Worm (Caenorhabditis elegans) whole organism, L4 larva: ENCODE measurements around the gene dsl-5.
A peak's percentile ranks its signal among the peaks of the same experiment; 100 is the strongest.

Source experiments
- F10B5.3 ChIP-seq: sonication (generic microtip); optimal IDR thresholded peaks from 2 replicates; lab custom pipeline; 2016; ENCODE audit warnings: mild to moderate bottlenecking, missing genetic modification characterization, missing compliant biosample characterization
- F26F4.8 ChIP-seq: fragments of 200-800 bp; sonication (Bioruptor generic); conservative IDR thresholded peaks from 2 replicates; pipeline ENCODE4 v1.3.6; 2022; ENCODE audit warnings: missing genetic modification characterization, missing compliant biosample characterization
- F44E2.7 ChIP-seq: fragments of 200-800 bp; sonication (Bioruptor generic); IDR thresholded peaks from 2 replicates; pipeline ENCODE4 v2.1.2; 2022; ENCODE audit warnings: missing genetic modification characterization, missing compliant biosample characterization
- Y5F2A.4 ChIP-seq: fragments of 200-800 bp; sonication (Bioruptor generic); optimal IDR thresholded peaks from 2 replicates; lab custom pipeline; 2018; ENCODE audit warnings: mild to moderate bottlenecking, missing genetic modification characterization, missing compliant biosample characterization
- Y75B8A.6 ChIP-seq: fragments of 200-800 bp; sonication (Bioruptor generic); IDR thresholded peaks from 2 replicates; pipeline ENCODE4 v1.3.6; 2022; ENCODE audit warnings: missing genetic modification reagents, missing genetic modification characterization, missing compliant biosample characterization
- ZK337.2 ChIP-seq: fragments of 200-800 bp; sonication (Bioruptor generic); IDR thresholded peaks from 2 replicates; pipeline ENCODE4 v1.3.6; 2022; ENCODE audit warnings: missing genetic modification reagents, missing genetic modification characterization, missing compliant biosample characterization
- ama-1 ChIP-seq: fragments of 150-350 bp; optimal IDR thresholded peaks from 2 replicates; lab custom pipeline; 2014; ENCODE audit warnings: inconsistent platforms, mixed read lengths
- arid-1 ChIP-seq: fragments of 200-800 bp; sonication (Bioruptor generic); conservative IDR thresholded peaks from 2 replicates; pipeline ENCODE4 v1.3.6; 2022; ENCODE audit warnings: missing genetic modification reagents, missing genetic modification characterization, missing compliant biosample characterization
- attf-4 ChIP-seq: sonication (generic microtip); optimal IDR thresholded peaks from 3 replicates; lab custom pipeline; 2017; ENCODE audit warnings: missing biosample characterization, missing genetic modification characterization
- ceh-28 ChIP-seq: fragments of 150-350 bp; optimal IDR thresholded peaks from 2 replicates; lab custom pipeline; 2014; ENCODE audit warnings: missing biosample characterization, missing genetic modification reagents, missing genetic modification characterization
- ceh-44 ChIP-seq: fragments of 200-800 bp; sonication (Bioruptor generic); IDR thresholded peaks from 2 replicates; pipeline ENCODE4 v1.3.6; 2022; ENCODE audit warnings: missing genetic modification reagents, missing genetic modification characterization, missing compliant biosample characterization
- ceh-62 ChIP-seq: sonication (generic microtip); optimal IDR thresholded peaks from 2 replicates; lab custom pipeline; 2017; ENCODE audit warnings: missing biosample characterization, missing genetic modification characterization
- ceh-82 ChIP-seq: sonication (generic microtip); optimal IDR thresholded peaks from 2 replicates; lab custom pipeline; 2017; ENCODE audit warnings: missing biosample characterization, missing genetic modification characterization
- ces-1 ChIP-seq: fragments of 150-350 bp; sonication (generic microtip); optimal IDR thresholded peaks from 4 replicates; lab custom pipeline; 2014; ENCODE audit warnings: missing biosample characterization, missing genetic modification reagents, missing genetic modification characterization
- dmd-9 ChIP-seq: fragments of 200-800 bp; sonication (Bioruptor generic); IDR thresholded peaks from 2 replicates; pipeline ENCODE4 v1.3.6; 2022; ENCODE audit warnings: missing genetic modification reagents, missing genetic modification characterization, missing compliant biosample characterization
- duxl-1 ChIP-seq: sonication (generic microtip); optimal IDR thresholded peaks from 2 replicates; lab custom pipeline; 2016; ENCODE audit warnings: mild to moderate bottlenecking, missing genetic modification characterization, moderate library complexity, missing compliant biosample characterization; ENCODE audit not compliant: poor library complexity
- dve-1 ChIP-seq: sonication (generic microtip); optimal IDR thresholded peaks from 2 replicates; lab custom pipeline; 2017; ENCODE audit warnings: antibody characterized with exemption, mild to moderate bottlenecking, missing genetic modification characterization, missing compliant biosample characterization; ENCODE audit not compliant: insufficient read depth
- egl-43 ChIP-seq: fragments of 200-800 bp; sonication (Bioruptor generic); IDR thresholded peaks from 2 replicates; pipeline ENCODE4 v1.3.6; 2022; ENCODE audit warnings: missing genetic modification reagents, missing genetic modification characterization, missing compliant biosample characterization
- fkh-10 ChIP-seq: fragments of 150-350 bp; optimal IDR thresholded peaks from 2 replicates; lab custom pipeline; 2014; ENCODE audit warnings: missing biosample characterization, missing genetic modification reagents, missing genetic modification characterization
- hif-1 ChIP-seq, 2 experiments: sonication (generic microtip); optimal IDR thresholded peaks; 2 replicates each; lab custom pipeline; 2016 to 2017; ENCODE audit warnings: missing compliant biosample characterization in 2 of 2, missing genetic modification characterization in 2 of 2, missing genetic modification reagents in 2 of 2, missing genotype in 2 of 2, mild to moderate bottlenecking in 1 of 2
- hlh-11 ChIP-seq: fragments of 200-800 bp; sonication (Bioruptor generic); optimal IDR thresholded peaks from 2 replicates; lab custom pipeline; 2018; ENCODE audit warnings: mild to moderate bottlenecking, missing genetic modification characterization, missing compliant biosample characterization
- hmg-1.1 ChIP-seq: fragments of 200-800 bp; sonication (Bioruptor generic); IDR thresholded peaks from 2 replicates; pipeline ENCODE4 v1.3.6; 2022; ENCODE audit warnings: missing genetic modification reagents, missing genetic modification characterization, missing compliant biosample characterization
- jun-1 ChIP-seq: fragments of 150-350 bp; optimal IDR thresholded peaks from 2 replicates; lab custom pipeline; 2014; ENCODE audit warnings: missing biosample characterization, missing genetic modification reagents, missing genetic modification characterization
- lin-1 ChIP-seq: fragments of 200-800 bp; sonication (Bioruptor generic); IDR thresholded peaks from 2 replicates; pipeline ENCODE4 v1.3.6; 2022; ENCODE audit warnings: missing genetic modification reagents, missing genetic modification characterization, missing compliant biosample characterization
- lin-13 ChIP-seq: fragments of 150-350 bp; optimal IDR thresholded peaks from 2 replicates; lab custom pipeline; 2014; ENCODE audit warnings: missing biosample characterization, missing genetic modification reagents, missing genetic modification characterization
- lin-38 ChIP-seq: fragments of 200-800 bp; sonication (Bioruptor generic); IDR thresholded peaks from 2 replicates; pipeline ENCODE4 v1.3.6; 2022; ENCODE audit warnings: missing genetic modification reagents, missing genetic modification characterization, missing compliant biosample characterization
- lin-39 ChIP-seq: fragments of 150-350 bp; optimal IDR thresholded peaks from 2 replicates; lab custom pipeline; 2014; ENCODE audit warnings: missing biosample characterization, missing genetic modification reagents, missing genetic modification characterization
- madf-5 ChIP-seq, 2 experiments: fragments of 200-800 bp; sonication (Bioruptor generic); IDR thresholded peaks; 2 replicates each; pipeline ENCODE4 v1.3.6; 2022; ENCODE audit warnings: missing compliant biosample characterization in 2 of 2, missing genetic modification characterization in 2 of 2
- mdl-1 ChIP-seq, 2 experiments: fragments of 150-350 bp in 1 of 2; sonication (generic microtip) in 1 of 2; optimal IDR thresholded peaks; 2 replicates each; lab custom pipeline; 2014 to 2017; ENCODE audit warnings: missing biosample characterization in 2 of 2, missing genetic modification characterization in 2 of 2
- mep-1 ChIP-seq: fragments of 150-350 bp; sonication (generic microtip); optimal IDR thresholded peaks from 3 replicates; lab custom pipeline; 2014; ENCODE audit warnings: missing biosample characterization, missing genetic modification characterization
- nhr-11 ChIP-seq: fragments of 150-350 bp; optimal IDR thresholded peaks from 2 replicates; lab custom pipeline; 2014; ENCODE audit warnings: missing biosample characterization, missing genetic modification characterization
- nhr-28 ChIP-seq: fragments of 150-350 bp; optimal IDR thresholded peaks from 2 replicates; lab custom pipeline; 2014; ENCODE audit warnings: missing biosample characterization, missing genetic modification characterization
- nhr-41 ChIP-seq: fragments of 200-800 bp; sonication (Bioruptor generic); IDR thresholded peaks from 2 replicates; pipeline ENCODE4 v1.3.6; 2022; ENCODE audit warnings: missing genetic modification reagents, missing genetic modification characterization, missing compliant biosample characterization
- pqm-1 ChIP-seq: sonication (generic microtip); optimal IDR thresholded peaks from 2 replicates; lab custom pipeline; 2017; ENCODE audit warnings: missing biosample characterization, missing genetic modification characterization
- rbr-2 ChIP-seq: sonication (generic microtip); optimal IDR thresholded peaks from 2 replicates; lab custom pipeline; 2016; ENCODE audit warnings: missing genotype, missing genetic modification characterization, missing compliant biosample characterization
- saeg-2 ChIP-seq: fragments of 200-800 bp; sonication (Bioruptor generic); IDR thresholded peaks from 2 replicates; pipeline ENCODE4 v1.3.6; 2022; ENCODE audit warnings: missing genetic modification reagents, missing genetic modification characterization, missing compliant biosample characterization
- set-16 ChIP-seq: fragments of 200-800 bp; sonication (Bioruptor generic); IDR thresholded peaks from 2 replicates; pipeline ENCODE4 v1.3.6; 2022; ENCODE audit warnings: missing genetic modification reagents, missing genetic modification characterization, missing compliant biosample characterization
- snpc-1.2 ChIP-seq: fragments of 200-800 bp; sonication (Bioruptor generic); IDR thresholded peaks from 2 replicates; pipeline ENCODE4 v1.3.6; 2022; ENCODE audit warnings: missing genetic modification reagents, missing genetic modification characterization, missing compliant biosample characterization
- spr-1 ChIP-seq: sonication (generic microtip); optimal IDR thresholded peaks from 2 replicates; lab custom pipeline; 2016; ENCODE audit warnings: mild to moderate bottlenecking, missing genetic modification characterization, missing compliant biosample characterization
- spr-3 ChIP-seq: fragments of 200-800 bp; sonication (Bioruptor generic); optimal IDR thresholded peaks from 2 replicates; lab custom pipeline; 2018; ENCODE audit warnings: mild to moderate bottlenecking, missing genetic modification characterization, missing compliant biosample characterization
- tra-1 ChIP-seq: fragments of 200-800 bp; sonication (Bioruptor generic); IDR thresholded peaks from 2 replicates; pipeline ENCODE4 v1.3.6; 2022; ENCODE audit warnings: missing genetic modification reagents, missing genetic modification characterization, missing compliant biosample characterization
- unc-130 ChIP-seq: sonication (generic microtip); optimal IDR thresholded peaks from 2 replicates; lab custom pipeline; 2016; ENCODE audit warnings: missing genetic modification reagents, missing genetic modification characterization, missing compliant biosample characterization
- unc-62 ChIP-seq, 3 experiments: fragments of 150-350 bp in 1 of 3; sonication (generic microtip); optimal IDR thresholded peaks in 2 of 3; peaks in 1 of 3; 1 replicate in 1 of 3; 2 replicates in 2 of 3; lab custom pipeline; 2014 to 2017; ENCODE audit warnings: missing biosample characterization in 3 of 3, missing genetic modification characterization in 3 of 3, missing genetic modification reagents in 3 of 3, missing genotype in 1 of 3
- vab-7 ChIP-seq: fragments of 200-800 bp; sonication (Bioruptor generic); IDR thresholded peaks from 2 replicates; pipeline ENCODE4 v1.3.6; 2022; ENCODE audit warnings: missing genetic modification reagents, missing genetic modification characterization, missing compliant biosample characterization
- zfp-2 ChIP-seq: sonication (generic microtip); optimal IDR thresholded peaks from 2 replicates; lab custom pipeline; 2016; ENCODE audit warnings: mild to moderate bottlenecking, missing genetic modification characterization, missing compliant biosample characterization
- zfp-3 ChIP-seq: fragments of 200-800 bp; sonication (Bioruptor generic); conservative IDR thresholded peaks from 2 replicates; pipeline ENCODE4 v1.3.6; 2022; ENCODE audit warnings: missing genetic modification reagents, missing genetic modification characterization, missing compliant biosample characterization
- zip-11 ChIP-seq: fragments of 200-800 bp; sonication (Bioruptor generic); IDR thresholded peaks from 2 replicates; pipeline ENCODE4 v1.3.6; 2022; ENCODE audit warnings: missing genetic modification characterization, missing compliant biosample characterization
- ztf-7 ChIP-seq: fragments of 150-350 bp; optimal IDR thresholded peaks from 2 replicates; lab custom pipeline; 2014; ENCODE audit warnings: missing biosample characterization, missing genetic modification characterization

dsl-5 gene

ce11 chrIV:11593415-11594190, 27.2 kb downstream of the dsl-5 start, which contains the start of gene F40F11.3 (continued):
- TF ChIP-seq snpc-1.2 (GFP tag; lab: Robert Waterston, UW) (peak; percentile 24), spr-1 (tag; lab: Kevin White, UChicago) (peak; percentile 55), ZK337.2 (peak; percentile 65; the same call in 1 of the 2 replicates), F44E2.7 (GFP tag; lab: Robert Waterston, UW) (no peak), Y75B8A.6 (GFP tag; lab: Robert Waterston, UW) (no peak), ztf-7 (tag; lab: Kevin White, UChicago) (peak; percentile 62), mdl-1 (tag; optimal IDR thresholded peaks at IDR 0.05; lab: Kevin White, UChicago) (peak; percentile 36 to 85)

ce11 chrIV:11592820-11593219, 28.0 kb downstream of the dsl-5 start:
- TF ChIP-seq Y75B8A.6 (GFP tag; lab: Robert Waterston, UW) (no peak), zfp-2 (no peak), nhr-41 (GFP tag; lab: Robert Waterston, UW) (no peak), hlh-11 (no peak), hmg-1.1 (GFP tag; lab: Robert Waterston, UW) (no peak), zip-11 (GFP tag; lab: Robert Waterston, UW) (no peak), jun-1 (no peak), ztf-7 (tag; lab: Kevin White, UChicago) (no peak), ceh-28 (no peak), duxl-1 (tag; lab: Kevin White, UChicago) (peak; percentile 31), egl-43 (GFP tag; lab: Robert Waterston, UW) (no peak), dve-1 (tag; lab: Kevin White, UChicago) (peak; percentile 38), set-16 (GFP tag; lab: Robert Waterston, UW) (no peak), arid-1 (no peak), lin-13 (GFP tag; lab: Kevin White, UChicago) (no peak), lin-39 (tag; lab: Kevin White, UChicago) (no peak), nhr-11 (no peak), ceh-62 (tag; lab: Kevin White, UChicago) (no peak), rbr-2 (tag; lab: Kevin White, UChicago) (no peak), fkh-10 (no peak), vab-7 (no peak), mep-1 (tag; lab: Kevin White, UChicago) (no peak), nhr-28 (tag; lab: Kevin White, UChicago) (no peak), pqm-1 (tag; lab: Kevin White, UChicago) (no peak), ama-1 (lab: Kevin White, UChicago) (no peak), F10B5.3 (tag; lab: Kevin White, UChicago) (no peak), F26F4.8 (GFP tag; lab: Robert Waterston, UW) (no peak), madf-5 (GFP tag; IDR thresholded peaks at IDR 0.05; lab: Robert Waterston, UW) (no peak), saeg-2 (GFP tag; lab: Robert Waterston, UW) (no peak), dmd-9 (GFP tag; lab: Robert Waterston, UW) (no peak), Y5F2A.4 (GFP tag; lab: Kevin White, UChicago) (no peak), hif-1 (tag; optimal IDR thresholded peaks at IDR 0.05; lab: Kevin White, UChicago) (peak in 1 of 2 experiments; percentile 64), spr-3 (GFP tag; lab: Kevin White, UChicago) (no peak), zfp-3 (GFP tag; lab: Robert Waterston, UW) (no peak), tra-1 (no peak), ceh-44 (GFP tag; lab: Robert Waterston, UW) (no peak), lin-38 (GFP tag; lab: Robert Waterston, UW) (peak; percentile 49), ces-1 (no peak), lin-1 (GFP tag; lab: Robert Waterston, UW) (0 out of 2 replicates have a peak, but pooled peaks have one; percentile 25), unc-62 (GFP tag; optimal IDR thresholded peaks at IDR 0.05 in 1 of 2; lab: Kevin White, UChicago) (no peak), unc-62 (tag; optimal IDR thresholded peaks at IDR 0.05; lab: Kevin White, UChicago) (no peak), attf-4 (no peak), unc-130 (GFP tag; lab: Kevin White, UChicago) (peak; percentile 52), ceh-82 (no peak)
